Fruit fly (Drosophila melanogaster) whole organism, embryonic: Measurements from ENCODE around the gene CG6295.

Source experiments
- Atf6 ChIP-seq: fragments of 200-800 bp; sonication (Bioruptor generic); IDR thresholded peaks from 2 replicates; pipeline ENCODE4 v1.3.6; 2022; ENCODE audit warnings: missing biosample characterization, missing genetic modification characterization
- B-H2 ChIP-seq: fragments of 200-800 bp; sonication (Bioruptor generic); optimal IDR thresholded peaks from 2 replicates; lab custom pipeline; 2018; ENCODE audit warnings: missing biosample characterization, mild to moderate bottlenecking, missing genetic modification characterization
- Blimp-1 ChIP-seq: fragments of 200-800 bp; sonication (Bioruptor generic); optimal IDR thresholded peaks from 3 replicates; lab custom pipeline; 2018; ENCODE audit warnings: missing biosample characterization, missing genetic modification characterization, mild to moderate bottlenecking, moderate library complexity, missing genetic modification reagents
- CG10147 ChIP-seq: fragments of 200-800 bp; sonication (Bioruptor generic); optimal IDR thresholded peaks from 2 replicates; lab custom pipeline; 2019; ENCODE audit warnings: missing biosample characterization, mild to moderate bottlenecking, missing genetic modification characterization, moderate library complexity
- CG10274 ChIP-seq: fragments of 200-800 bp; sonication (Bioruptor generic); optimal IDR thresholded peaks from 3 replicates; lab custom pipeline; 2017; ENCODE audit warnings: missing biosample characterization, mild to moderate bottlenecking, missing genetic modification characterization
- CG10366 ChIP-seq: fragments of 200-800 bp; sonication (Bioruptor generic); IDR thresholded peaks from 2 replicates; pipeline ENCODE4 v1.3.6; 2022; ENCODE audit warnings: missing biosample characterization, missing genetic modification characterization
- CG10959 ChIP-seq: fragments of 200-800 bp; sonication (Bioruptor generic); IDR thresholded peaks from 2 replicates; pipeline ENCODE4 v1.3.6; 2022; ENCODE audit warnings: missing biosample characterization, missing genetic modification characterization
- CG11093 ChIP-seq: fragments of 200-800 bp; sonication (Bioruptor generic); IDR thresholded peaks from 3 replicates; pipeline ENCODE4 v1.3.6; 2022; ENCODE audit warnings: missing biosample characterization, missing genetic modification characterization
- CG11695 ChIP-seq: fragments of 200-800 bp; sonication (Bioruptor generic); IDR thresholded peaks from 3 replicates; pipeline ENCODE4 v1.3.6; 2022; ENCODE audit warnings: missing biosample characterization, missing genetic modification characterization
- CG12299 ChIP-seq: fragments of 200-800 bp; sonication (Bioruptor generic); optimal IDR thresholded peaks from 2 replicates; lab custom pipeline; 2018; ENCODE audit warnings: missing biosample characterization, mild to moderate bottlenecking, missing genetic modification characterization
- CG1233 ChIP-seq: fragments of 200-800 bp; sonication (Bioruptor generic); optimal IDR thresholded peaks from 4 replicates; lab custom pipeline; 2018; ENCODE audit warnings: missing biosample characterization, mild to moderate bottlenecking, missing genetic modification characterization
- CG12391 ChIP-seq: fragments of 200-800 bp; sonication (Bioruptor generic); optimal IDR thresholded peaks from 3 replicates; lab custom pipeline; 2018; ENCODE audit warnings: missing biosample characterization, mild to moderate bottlenecking, missing genetic modification characterization, moderate library complexity
- CG12769 ChIP-seq: fragments of 200-800 bp; sonication (Bioruptor generic); optimal IDR thresholded peaks from 2 replicates; lab custom pipeline; 2019; ENCODE audit warnings: missing biosample characterization, mild to moderate bottlenecking, missing genetic modification characterization, moderate library complexity
- CG13296 ChIP-seq: fragments of 200-800 bp; sonication (Bioruptor generic); optimal IDR thresholded peaks from 3 replicates; lab custom pipeline; 2018; ENCODE audit warnings: missing biosample characterization, mild to moderate bottlenecking, missing genetic modification characterization
- CG14014 ChIP-seq: fragments of 200-800 bp; sonication (Bioruptor generic); IDR thresholded peaks from 2 replicates; pipeline ENCODE4 v1.3.6; 2022; ENCODE audit warnings: missing biosample characterization, missing genetic modification characterization
- CG14667 ChIP-seq: fragments of 200-800 bp; sonication (Bioruptor generic); IDR thresholded peaks from 2 replicates; pipeline ENCODE4 v1.3.6; 2022; ENCODE audit warnings: missing biosample characterization, missing genetic modification characterization
- CG15514 ChIP-seq: fragments of 200-800 bp; sonication (Bioruptor generic); optimal IDR thresholded peaks from 3 replicates; lab custom pipeline; 2017; ENCODE audit warnings: missing biosample characterization, missing genetic modification characterization, mild to moderate bottlenecking, moderate library complexity, missing genetic modification reagents
- CG17359 ChIP-seq: fragments of 200-800 bp; sonication (Bioruptor generic); optimal IDR thresholded peaks from 3 replicates; lab custom pipeline; 2018; ENCODE audit warnings: missing biosample characterization, mild to moderate bottlenecking, missing genetic modification characterization, moderate library complexity
- CG18619 ChIP-seq: fragments of 200-800 bp; sonication (Bioruptor generic); optimal IDR thresholded peaks from 3 replicates; lab custom pipeline; 2017; ENCODE audit warnings: missing biosample characterization, mild to moderate bottlenecking, missing genetic modification characterization
- CG3281 ChIP-seq: fragments of 200-800 bp; sonication (Bioruptor generic); optimal IDR thresholded peaks from 3 replicates; lab custom pipeline; 2017; ENCODE audit warnings: missing biosample characterization, mild to moderate bottlenecking, missing genetic modification characterization
- CG3847 ChIP-seq: fragments of 200-800 bp; sonication (Bioruptor generic); IDR thresholded peaks from 2 replicates; pipeline ENCODE4 v1.3.6; 2022; ENCODE audit warnings: missing biosample characterization, missing genetic modification characterization
- CG7271 ChIP-seq: fragments of 200-800 bp; sonication (Bioruptor generic); optimal IDR thresholded peaks from 2 replicates; lab custom pipeline; 2018; ENCODE audit warnings: missing biosample characterization, mild to moderate bottlenecking, missing genetic modification characterization, moderate library complexity
- CG9932 ChIP-seq: fragments of 200-800 bp; sonication (Bioruptor generic); IDR thresholded peaks from 2 replicates; pipeline ENCODE4 v1.3.6; 2022; ENCODE audit warnings: missing biosample characterization, missing genetic modification characterization
- Fer3 ChIP-seq: fragments of 200-800 bp; sonication (Bioruptor generic); optimal IDR thresholded peaks from 2 replicates; lab custom pipeline; 2018; ENCODE audit warnings: missing biosample characterization, mild to moderate bottlenecking, missing genetic modification characterization, moderate library complexity
- Gsc ChIP-seq: fragments of 200-800 bp; sonication (Bioruptor generic); IDR thresholded peaks from 2 replicates; pipeline ENCODE4 v1.3.6; 2022; ENCODE audit warnings: missing biosample characterization, missing genetic modification characterization
- Hr3 ChIP-seq: fragments of 200-800 bp; sonication (Bioruptor generic); optimal IDR thresholded peaks from 3 replicates; lab custom pipeline; 2016; ENCODE audit warnings: missing biosample characterization, missing genetic modification characterization
- Med ChIP-seq: fragments of 200-800 bp; sonication (Bioruptor generic); peaks from one replicate; lab custom pipeline; 2016; ENCODE audit warnings: missing biosample characterization, missing genetic modification characterization, mild to moderate bottlenecking, inconsistent platforms, moderate library complexity
- NfI ChIP-seq: fragments of 200-800 bp; sonication (Bioruptor generic); optimal IDR thresholded peaks from 3 replicates; lab custom pipeline; 2018; ENCODE audit warnings: missing biosample characterization, mild to moderate bottlenecking, missing genetic modification characterization, moderate library complexity
- Ptx1 ChIP-seq: fragments of 200-800 bp; sonication (Bioruptor generic); IDR thresholded peaks from 2 replicates; pipeline ENCODE4 v1.3.6; 2022; ENCODE audit warnings: missing biosample characterization, missing genetic modification characterization
- Sox102F ChIP-seq: fragments of 200-800 bp; sonication (Bioruptor generic); optimal IDR thresholded peaks from 2 replicates; lab custom pipeline; 2018; ENCODE audit warnings: missing biosample characterization, mild to moderate bottlenecking, missing genetic modification characterization, moderate library complexity
- ap ChIP-seq: fragments of 200-800 bp; sonication (Bioruptor generic); IDR thresholded peaks from 2 replicates; pipeline ENCODE4 v1.3.6; 2022; ENCODE audit warnings: missing biosample characterization, missing genetic modification characterization
- ash1 ChIP-seq: fragments of 200-800 bp; sonication (Bioruptor generic); optimal IDR thresholded peaks from 2 replicates; lab custom pipeline; 2018; ENCODE audit warnings: missing biosample characterization, mild to moderate bottlenecking, missing genetic modification characterization
- bowl ChIP-seq: fragments of 200-800 bp; sonication (Bioruptor generic); IDR thresholded peaks from 2 replicates; pipeline ENCODE4 v1.3.6; 2022; ENCODE audit warnings: missing biosample characterization, missing genetic modification characterization
- caup ChIP-seq: fragments of 200-800 bp; sonication (Bioruptor generic); optimal IDR thresholded peaks from 3 replicates; lab custom pipeline; 2017; ENCODE audit warnings: missing biosample characterization, mild to moderate bottlenecking, missing genetic modification characterization, moderate library complexity; ENCODE audit not compliant: severe bottlenecking
- chinmo ChIP-seq: fragments of 200-800 bp; sonication (Bioruptor generic); IDR thresholded peaks from 4 replicates; pipeline ENCODE4 v1.3.6; 2022; ENCODE audit warnings: missing biosample characterization, missing genetic modification characterization; ENCODE audit not compliant: partially characterized antibody
- cwo ChIP-seq: fragments of 200-800 bp; sonication (Bioruptor generic); optimal IDR thresholded peaks from 3 replicates; lab custom pipeline; 2017; ENCODE audit warnings: missing biosample characterization, missing genetic modification characterization, mild to moderate bottlenecking, moderate library complexity, missing genetic modification reagents
- dysf ChIP-seq: fragments of 200-800 bp; sonication (Bioruptor generic); IDR thresholded peaks from 3 replicates; pipeline ENCODE4 v1.3.6; 2022; ENCODE audit warnings: missing biosample characterization, missing genetic modification characterization
- exex ChIP-seq: fragments of 200-800 bp; sonication (Bioruptor generic); optimal IDR thresholded peaks from 4 replicates; lab custom pipeline; 2018; ENCODE audit warnings: missing biosample characterization, mild to moderate bottlenecking, missing genetic modification characterization, moderate library complexity
- fu2 ChIP-seq: fragments of 200-800 bp; sonication (Bioruptor generic); optimal IDR thresholded peaks from 2 replicates; lab custom pipeline; 2016; ENCODE audit warnings: missing biosample characterization, missing genetic modification characterization
- gt ChIP-seq: fragments of 200-800 bp; sonication (Bioruptor generic); IDR thresholded peaks from 2 replicates; pipeline ENCODE4 v1.3.6; 2022; ENCODE audit warnings: missing biosample characterization, missing genetic modification characterization
- nom ChIP-seq: fragments of 200-800 bp; sonication (Bioruptor generic); optimal IDR thresholded peaks from 2 replicates; lab custom pipeline; 2017; ENCODE audit warnings: missing biosample characterization, missing genetic modification characterization, mild to moderate bottlenecking, moderate library complexity, missing genetic modification reagents
- scrt ChIP-seq: fragments of 200-800 bp; sonication (Bioruptor generic); optimal IDR thresholded peaks from 2 replicates; lab custom pipeline; 2018; ENCODE audit warnings: missing biosample characterization, mild to moderate bottlenecking, missing genetic modification characterization, moderate library complexity
- sim ChIP-seq: fragments of 200-800 bp; sonication (Bioruptor generic); IDR thresholded peaks from 2 replicates; pipeline ENCODE4 v1.3.6; 2022; ENCODE audit warnings: missing biosample characterization, missing genetic modification characterization
- sug ChIP-seq: fragments of 200-800 bp; optimal IDR thresholded peaks from 2 replicates; lab custom pipeline; 2019; ENCODE audit warnings: missing biosample characterization, mild to moderate bottlenecking, missing genetic modification characterization, moderate library complexity
- tgo ChIP-seq: fragments of 200-800 bp; sonication (Bioruptor generic); IDR thresholded peaks from 3 replicates; pipeline ENCODE4 v1.3.6; 2022; ENCODE audit warnings: missing biosample characterization, missing genetic modification characterization
- tin ChIP-seq: fragments of 200-800 bp; sonication (Bioruptor generic); optimal IDR thresholded peaks from 3 replicates; lab custom pipeline; 2016; ENCODE audit warnings: missing biosample characterization, missing genetic modification characterization
- wdn ChIP-seq: fragments of 200-800 bp; sonication (Bioruptor generic); IDR thresholded peaks from 2 replicates; pipeline ENCODE4 v1.3.6; 2022; ENCODE audit warnings: missing biosample characterization, missing genetic modification characterization
- wor ChIP-seq: fragments of 200-800 bp; sonication (Bioruptor generic); IDR thresholded peaks from 2 replicates; pipeline ENCODE4 v1.3.6; 2022; ENCODE audit warnings: missing biosample characterization, missing genetic modification characterization
- zfh1 ChIP-seq: fragments of 200-800 bp; sonication (Bioruptor generic); IDR thresholded peaks from 3 replicates; pipeline ENCODE4 v1.3.6; 2022; ENCODE audit warnings: missing biosample characterization, missing genetic modification characterization

CG6295 gene

DNA sequence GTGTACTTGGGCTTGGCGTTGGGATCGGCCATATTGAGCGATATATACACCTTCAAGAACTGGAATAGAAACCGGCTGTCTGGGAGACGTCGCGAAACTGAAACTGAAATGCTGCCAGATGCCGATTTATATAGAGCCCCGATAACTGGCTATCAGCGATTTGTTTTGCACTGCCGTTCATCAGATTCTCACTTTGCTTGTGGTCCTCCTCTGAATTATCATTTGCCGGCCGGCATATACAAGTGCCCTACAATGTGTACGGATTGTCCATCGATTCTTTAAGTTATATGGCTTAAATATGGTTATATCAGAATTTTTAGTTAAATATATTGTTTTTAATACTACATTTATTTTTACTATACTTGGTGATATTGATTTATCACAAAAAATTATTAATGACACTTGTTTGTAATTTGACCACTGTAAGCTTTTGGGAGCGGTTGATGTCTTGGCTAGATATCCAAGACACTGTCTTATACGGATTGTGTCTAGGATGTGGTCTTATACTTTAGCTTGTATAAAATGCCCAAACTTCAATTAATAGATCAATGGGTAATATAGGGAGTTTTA, 18.4 kb downstream of the CG6295 start, which contains the start of gene CG31075 (continued):
- TF ChIP-seq sim (GFP tag; lab: Robert Waterston, UW) (no peak), Hr3 (GFP tag; lab: Kevin White, UChicago) (no peak), zfh1 (GFP tag; lab: Robert Waterston, UW) (peak; percentile 11; the same call in 1 of the 3 replicates), CG10274 (GFP tag; lab: Kevin White, UChicago) (peak; percentile 97), Atf6 (peak; percentile 77), CG18619 (GFP tag; lab: Kevin White, UChicago) (peak; percentile 28), tin (GFP tag; lab: Kevin White, UChicago) (peak; percentile 12), CG1233 (peak; percentile 36), NfI (peak; percentile 12), nom (GFP tag; lab: Kevin White, UChicago) (peak; percentile 87), Sox102F (GFP tag; lab: Kevin White, UChicago) (peak; percentile 14), Med (GFP tag; lab: Kevin White, UChicago) (peak; percentile 84), exex (peak; percentile 36), ash1 (GFP tag; lab: Kevin White, UChicago) (no peak), CG9932 (GFP tag; lab: Robert Waterston, UW) (peak; percentile 86), sug (tag; lab: Kevin White, UChicago) (peak; percentile 64), wor (0 out of 2 replicates have a peak, but pooled peaks have one; percentile 29), CG11695 (GFP tag; lab: Robert Waterston, UW) (peak; percentile 47; the same call in 1 of the 3 replicates), CG14014 (peak; percentile 55; the same call in 1 of the 2 replicates), tgo (GFP tag; lab: Robert Waterston, UW) (peak; percentile 59), Blimp-1 (GFP tag; lab: Kevin White, UChicago) (peak; percentile 26), B-H2 (GFP tag; lab: Kevin White, UChicago) (peak; percentile 37), chinmo (GFP tag; lab: Robert Waterston, UW) (0 out of 4 replicates have a peak, but pooled peaks have one; percentile 35), CG3281 (GFP tag; lab: Kevin White, UChicago) (peak; percentile 69), bowl (GFP tag; lab: Robert Waterston, UW) (no peak), cwo (GFP tag; lab: Kevin White, UChicago) (peak; percentile 63), CG14667 (GFP tag; lab: Robert Waterston, UW) (peak; percentile 46; the same call in 1 of the 2 replicates), CG12299 (tag; lab: Kevin White, UChicago) (no peak), wdn (GFP tag; lab: Robert Waterston, UW) (peak; percentile 54), CG7271 (tag; lab: Kevin White, UChicago) (no peak), gt (no peak), CG10959 (GFP tag; lab: Robert Waterston, UW) (no peak), caup (GFP tag; lab: Kevin White, UChicago) (peak; percentile 30), Gsc (GFP tag; lab: Robert Waterston, UW) (no peak), CG12769 (tag; lab: Kevin White, UChicago) (peak; percentile 23), ap (GFP tag; lab: Robert Waterston, UW) (peak; percentile 33), fu2 (no peak), Ptx1 (GFP tag; lab: Robert Waterston, UW) (peak; percentile 49; the same call in 1 of the 2 replicates), CG13296 (GFP tag; lab: Kevin White, UChicago) (peak; percentile 15), CG10366 (GFP tag; lab: Robert Waterston, UW) (peak; percentile 44), scrt (GFP tag; lab: Kevin White, UChicago) (peak; percentile 60), CG10147 (GFP tag; lab: Kevin White, UChicago) (peak; percentile 63), CG12391 (peak; percentile 41), CG17359 (tag; lab: Kevin White, UChicago) (peak; percentile 65), Fer3 (tag; lab: Kevin White, UChicago) (peak; percentile 81), CG15514 (peak; percentile 62), dysf (GFP tag; lab: Robert Waterston, UW) (peak; percentile 83), CG11093 (GFP tag; lab: Robert Waterston, UW) (0 out of 3 replicates have a peak, but pooled peaks have one; percentile 7), CG3847 (GFP tag; lab: Robert Waterston, UW) (peak; percentile 59)
